Worm (Caenorhabditis elegans) whole organism, L4 larva: ENCODE data around the gene rib-2.

Source experiments
- F26F4.8 ChIP-seq: fragments of 200-800 bp; sonication (Bioruptor generic); conservative IDR thresholded peaks from 2 replicates; pipeline ENCODE4 v1.3.6; 2022; ENCODE audit warnings: missing genetic modification characterization, missing compliant biosample characterization
- T20F7.1 ChIP-seq: fragments of 200-800 bp; sonication (Bioruptor generic); optimal IDR thresholded peaks from 2 replicates; lab custom pipeline; 2018; ENCODE audit warnings: mild to moderate bottlenecking, missing genetic modification characterization, missing compliant biosample characterization
- T26A8.4 ChIP-seq: fragments of 200-800 bp; sonication (Bioruptor generic); IDR thresholded peaks from 2 replicates; pipeline ENCODE4 v1.3.6; 2022; ENCODE audit warnings: missing genetic modification characterization, missing compliant biosample characterization
- Y48G9A.11 ChIP-seq: fragments of 200-800 bp; sonication (Bioruptor generic); IDR thresholded peaks from 2 replicates; pipeline ENCODE4 v1.3.6; 2022; ENCODE audit warnings: missing genetic modification reagents, missing genetic modification characterization, missing compliant biosample characterization
- Y75B8A.6 ChIP-seq: fragments of 200-800 bp; sonication (Bioruptor generic); IDR thresholded peaks from 2 replicates; pipeline ENCODE4 v1.3.6; 2022; ENCODE audit warnings: missing genetic modification reagents, missing genetic modification characterization, missing compliant biosample characterization
- ama-1 ChIP-seq: fragments of 150-350 bp; optimal IDR thresholded peaks from 2 replicates; lab custom pipeline; 2014; ENCODE audit warnings: inconsistent platforms, mixed read lengths
- arid-1 ChIP-seq: fragments of 200-800 bp; sonication (Bioruptor generic); conservative IDR thresholded peaks from 2 replicates; pipeline ENCODE4 v1.3.6; 2022; ENCODE audit warnings: missing genetic modification reagents, missing genetic modification characterization, missing compliant biosample characterization
- ceh-20 ChIP-seq: fragments of 200-800 bp; sonication (Bioruptor generic); IDR thresholded peaks from 2 replicates; pipeline ENCODE4 v1.3.6; 2022; ENCODE audit warnings: missing genetic modification reagents, missing genetic modification characterization, missing compliant biosample characterization
- ceh-32 ChIP-seq: sonication (generic microtip); optimal IDR thresholded peaks from 2 replicates; lab custom pipeline; 2016; ENCODE audit warnings: mild to moderate bottlenecking, missing genetic modification characterization, missing compliant biosample characterization; ENCODE audit not compliant: poor library complexity
- ces-1 ChIP-seq: fragments of 150-350 bp; sonication (generic microtip); optimal IDR thresholded peaks from 4 replicates; lab custom pipeline; 2014; ENCODE audit warnings: missing biosample characterization, missing genetic modification reagents, missing genetic modification characterization
- daf-16 ChIP-seq, 3 experiments: sonication (generic microtip); optimal IDR thresholded peaks; 2 replicates each; lab custom pipeline; 2016 to 2017; ENCODE audit warnings: missing genetic modification characterization in 3 of 3, missing genetic modification reagents in 3 of 3, mild to moderate bottlenecking in 2 of 3, missing compliant biosample characterization in 2 of 3, missing biosample characterization in 1 of 3, moderate library complexity in 1 of 3
- daf-8 ChIP-seq: fragments of 200-800 bp; sonication (Bioruptor generic); IDR thresholded peaks from 2 replicates; pipeline ENCODE4 v1.3.6; 2022; ENCODE audit warnings: missing genetic modification characterization, missing compliant biosample characterization
- dmd-6 ChIP-seq: fragments of 200-800 bp; sonication (Bioruptor generic); IDR thresholded peaks from 2 replicates; pipeline ENCODE4 v1.3.6; 2022; ENCODE audit warnings: missing genetic modification reagents, missing genetic modification characterization, missing compliant biosample characterization
- dmd-9 ChIP-seq: fragments of 200-800 bp; sonication (Bioruptor generic); IDR thresholded peaks from 2 replicates; pipeline ENCODE4 v1.3.6; 2022; ENCODE audit warnings: missing genetic modification reagents, missing genetic modification characterization, missing compliant biosample characterization
- dpl-1 ChIP-seq: fragments of 150-350 bp; optimal IDR thresholded peaks from 2 replicates; lab custom pipeline; 2014; ENCODE audit warnings: missing biosample characterization, missing genetic modification reagents, missing genetic modification characterization
- duxl-1 ChIP-seq: sonication (generic microtip); optimal IDR thresholded peaks from 2 replicates; lab custom pipeline; 2016; ENCODE audit warnings: mild to moderate bottlenecking, missing genetic modification characterization, moderate library complexity, missing compliant biosample characterization; ENCODE audit not compliant: poor library complexity
- dve-1 ChIP-seq: sonication (generic microtip); optimal IDR thresholded peaks from 2 replicates; lab custom pipeline; 2017; ENCODE audit warnings: antibody characterized with exemption, mild to moderate bottlenecking, missing genetic modification characterization, missing compliant biosample characterization; ENCODE audit not compliant: insufficient read depth
- egl-43 ChIP-seq: fragments of 200-800 bp; sonication (Bioruptor generic); IDR thresholded peaks from 2 replicates; pipeline ENCODE4 v1.3.6; 2022; ENCODE audit warnings: missing genetic modification reagents, missing genetic modification characterization, missing compliant biosample characterization
- hlh-11 ChIP-seq: fragments of 200-800 bp; sonication (Bioruptor generic); optimal IDR thresholded peaks from 2 replicates; lab custom pipeline; 2018; ENCODE audit warnings: mild to moderate bottlenecking, missing genetic modification characterization, missing compliant biosample characterization
- hlh-30 ChIP-seq: sonication (generic microtip); optimal IDR thresholded peaks from 2 replicates; lab custom pipeline; 2017; ENCODE audit warnings: antibody characterized with exemption, mild to moderate bottlenecking, missing genetic modification characterization, missing compliant biosample characterization; ENCODE audit not compliant: insufficient read depth
- lin-1 ChIP-seq: fragments of 200-800 bp; sonication (Bioruptor generic); IDR thresholded peaks from 2 replicates; pipeline ENCODE4 v1.3.6; 2022; ENCODE audit warnings: missing genetic modification reagents, missing genetic modification characterization, missing compliant biosample characterization
- lin-29 ChIP-seq: fragments of 200-800 bp; sonication (Bioruptor generic); IDR thresholded peaks from 2 replicates; pipeline ENCODE4 v1.3.6; 2022; ENCODE audit warnings: missing genetic modification reagents, missing genetic modification characterization, missing compliant biosample characterization
- lsy-2 ChIP-seq, 2 experiments: fragments of 150-350 bp in 1 of 2; sonication (generic microtip) in 1 of 2; optimal IDR thresholded peaks; 2 replicates each; lab custom pipeline; 2014 to 2017; ENCODE audit warnings: missing biosample characterization in 2 of 2, missing genetic modification characterization in 2 of 2
- madf-5 ChIP-seq, 2 experiments: fragments of 200-800 bp; sonication (Bioruptor generic); IDR thresholded peaks; 2 replicates each; pipeline ENCODE4 v1.3.6; 2022; ENCODE audit warnings: missing compliant biosample characterization in 2 of 2, missing genetic modification characterization in 2 of 2
- madf-9 ChIP-seq: fragments of 200-800 bp; sonication (Bioruptor generic); conservative IDR thresholded peaks from 2 replicates; pipeline ENCODE4 v1.3.6; 2022; ENCODE audit warnings: missing genetic modification reagents, missing genetic modification characterization, missing compliant biosample characterization
- mdl-1 ChIP-seq, 2 experiments: fragments of 150-350 bp in 1 of 2; sonication (generic microtip) in 1 of 2; optimal IDR thresholded peaks; 2 replicates each; lab custom pipeline; 2014 to 2017; ENCODE audit warnings: missing biosample characterization in 2 of 2, missing genetic modification characterization in 2 of 2
- mdt-29 ChIP-seq: fragments of 200-800 bp; sonication (Bioruptor generic); IDR thresholded peaks from 2 replicates; pipeline ENCODE4 v1.3.6; 2022; ENCODE audit warnings: missing genetic modification reagents, missing genetic modification characterization, missing compliant biosample characterization
- mep-1 ChIP-seq: fragments of 150-350 bp; sonication (generic microtip); optimal IDR thresholded peaks from 3 replicates; lab custom pipeline; 2014; ENCODE audit warnings: missing biosample characterization, missing genetic modification characterization
- mxl-3 ChIP-seq: fragments of 200-800 bp; sonication (Bioruptor generic); optimal IDR thresholded peaks from 2 replicates; lab custom pipeline; 2018; ENCODE audit warnings: mild to moderate bottlenecking, missing genetic modification characterization, missing compliant biosample characterization
- nhr-10 ChIP-seq: fragments of 150-350 bp; optimal IDR thresholded peaks from 2 replicates; lab custom pipeline; 2014; ENCODE audit warnings: missing biosample characterization, missing genetic modification characterization
- nhr-11 ChIP-seq: fragments of 150-350 bp; optimal IDR thresholded peaks from 2 replicates; lab custom pipeline; 2014; ENCODE audit warnings: missing biosample characterization, missing genetic modification characterization
- nhr-28 ChIP-seq: fragments of 150-350 bp; optimal IDR thresholded peaks from 2 replicates; lab custom pipeline; 2014; ENCODE audit warnings: missing biosample characterization, missing genetic modification characterization
- nhr-42 ChIP-seq: fragments of 200-800 bp; sonication (Bioruptor generic); IDR thresholded peaks from 2 replicates; pipeline ENCODE4 v1.3.6; 2022; ENCODE audit warnings: missing genetic modification characterization, missing compliant biosample characterization
- nhr-48 ChIP-seq: sonication (generic microtip); optimal IDR thresholded peaks from 2 replicates; lab custom pipeline; 2016; ENCODE audit warnings: mild to moderate bottlenecking, missing genetic modification characterization, missing compliant biosample characterization
- nhr-77 ChIP-seq: fragments of 150-350 bp; optimal IDR thresholded peaks from 2 replicates; lab custom pipeline; 2014; ENCODE audit warnings: missing biosample characterization, missing genetic modification characterization
- php-3 ChIP-seq: fragments of 200-800 bp; sonication (Bioruptor generic); IDR thresholded peaks from 2 replicates; pipeline ENCODE4 v1.3.6; 2022; ENCODE audit warnings: missing genetic modification reagents, missing genetic modification characterization, missing compliant biosample characterization
- pqm-1 ChIP-seq: sonication (generic microtip); optimal IDR thresholded peaks from 2 replicates; lab custom pipeline; 2017; ENCODE audit warnings: missing biosample characterization, missing genetic modification characterization
- sdz-12 ChIP-seq: fragments of 200-800 bp; sonication (Bioruptor generic); optimal IDR thresholded peaks from 2 replicates; lab custom pipeline; 2018; ENCODE audit warnings: mild to moderate bottlenecking, missing genetic modification characterization, missing compliant biosample characterization
- snpc-4 ChIP-seq: fragments of 150-350 bp; optimal IDR thresholded peaks from 2 replicates; lab custom pipeline; 2014; ENCODE audit warnings: missing biosample characterization, missing genetic modification characterization
- spr-1 ChIP-seq: sonication (generic microtip); optimal IDR thresholded peaks from 2 replicates; lab custom pipeline; 2016; ENCODE audit warnings: mild to moderate bottlenecking, missing genetic modification characterization, missing compliant biosample characterization
- tag-97 ChIP-seq: fragments of 200-800 bp; sonication (Bioruptor generic); IDR thresholded peaks from 2 replicates; pipeline ENCODE4 v1.3.6; 2022; ENCODE audit warnings: missing genetic modification characterization, missing compliant biosample characterization
- tra-1 ChIP-seq: fragments of 200-800 bp; sonication (Bioruptor generic); IDR thresholded peaks from 2 replicates; pipeline ENCODE4 v1.3.6; 2022; ENCODE audit warnings: missing genetic modification reagents, missing genetic modification characterization, missing compliant biosample characterization
- unc-130 ChIP-seq: sonication (generic microtip); optimal IDR thresholded peaks from 2 replicates; lab custom pipeline; 2016; ENCODE audit warnings: missing genetic modification reagents, missing genetic modification characterization, missing compliant biosample characterization
- zip-11 ChIP-seq: fragments of 200-800 bp; sonication (Bioruptor generic); IDR thresholded peaks from 2 replicates; pipeline ENCODE4 v1.3.6; 2022; ENCODE audit warnings: missing genetic modification characterization, missing compliant biosample characterization
- zip-2 ChIP-seq: fragments of 150-350 bp; optimal IDR thresholded peaks from 2 replicates; lab custom pipeline; 2014; ENCODE audit warnings: missing biosample characterization, missing genetic modification characterization

Gene rib-2

ce11 chrIII:10717479-10717878 is 25.1 kb upstream of the rib-2 start (continued):
- no peak for TF ChIP-seq sdz-12 (GFP tag; lab: Kevin White, UChicago)
- TF ChIP-seq tra-1, result peak; percentile 64; the same call in 1 of the 2 replicates
- TF ChIP-seq ama-1 (lab: Kevin White, UChicago), result peak; percentile 72
- TF ChIP-seq tag-97 (GFP tag; lab: Robert Waterston, UW), result no peak
- TF ChIP-seq dmd-9 (GFP tag; lab: Robert Waterston, UW), result 0 out of 2 replicates have a peak, but pooled peaks have one; percentile 48
- TF ChIP-seq ces-1 (GFP tag; lab: Kevin White, UChicago), result no peak
- TF ChIP-seq hlh-11, result peak; percentile 95
- TF ChIP-seq nhr-42, result no peak
- TF ChIP-seq php-3, result peak; percentile 46
- 0 out of 2 replicates have a peak, but pooled peaks have one; percentile 17 for TF ChIP-seq mdt-29 (GFP tag; lab: Robert Waterston, UW)
- TF ChIP-seq lsy-2 (tag; optimal IDR thresholded peaks at IDR 0.05; lab: Kevin White, UChicago), result peak; percentile 42 to 67
- TF ChIP-seq lin-1, result peak; percentile 51
- TF ChIP-seq daf-8, result no peak
- no peak for TF ChIP-seq ceh-32 (tag; lab: Kevin White, UChicago)
- TF ChIP-seq dpl-1 (GFP tag; lab: Kevin White, UChicago), result peak; percentile 8
- TF ChIP-seq nhr-11, result peak; percentile 77
- TF ChIP-seq snpc-4 (tag; lab: Kevin White, UChicago), result no peak
- TF ChIP-seq mdl-1 (tag; optimal IDR thresholded peaks at IDR 0.05; lab: Kevin White, UChicago), result peak; percentile 22 to 86
- TF ChIP-seq ceh-20 (GFP tag; lab: Robert Waterston, UW), result peak; percentile 81
- peak; percentile 68 for TF ChIP-seq mep-1 (tag; lab: Kevin White, UChicago)
- TF ChIP-seq hlh-30 (tag; lab: Kevin White, UChicago), result peak; percentile 54
- TF ChIP-seq mxl-3, result peak; percentile 93
- TF ChIP-seq Y48G9A.11 (GFP tag; lab: Robert Waterston, UW), result no peak
- no peak for TF ChIP-seq zip-11
- no peak for TF ChIP-seq lin-29 (GFP tag; lab: Robert Waterston, UW)

- TF ChIP-seq lsy-2 (tag; optimal IDR thresholded peaks at IDR 0.05; lab: Kevin White, UChicago) (peak in 1 of 2 experiments; percentile 41), madf-5 (GFP tag; IDR thresholded peaks at IDR 0.05; lab: Robert Waterston, UW) (no peak), nhr-28 (tag; lab: Kevin White, UChicago) (peak; percentile 88), mdt-29 (GFP tag; lab: Robert Waterston, UW) (0 out of 2 replicates have a peak, but pooled peaks have one; percentile 23), hlh-11 (peak; percentile 27)
Observed at ce11 chrIII:10718078-10718477, 24.5 kb upstream of the rib-2 start.

- TF ChIP-seq duxl-1 (tag; lab: Kevin White, UChicago) (peak; percentile 9), nhr-48 (tag; lab: Kevin White, UChicago) (peak; percentile 12), daf-16 (GFP tag; optimal IDR thresholded peaks at IDR 0.05; lab: Kevin White, UChicago) (no peak), daf-16 (tag; optimal IDR thresholded peaks at IDR 0.05; lab: Kevin White, UChicago) (peak; percentile 22), zip-2 (tag; lab: Kevin White, UChicago) (no peak), nhr-28 (tag; lab: Kevin White, UChicago) (peak; percentile 79), unc-130 (GFP tag; lab: Kevin White, UChicago) (no peak), T26A8.4 (GFP tag; lab: Robert Waterston, UW) (peak; percentile 57), arid-1 (GFP tag; lab: Robert Waterston, UW) (0 out of 2 replicates have a peak, but pooled peaks have one; percentile 27), nhr-77 (peak; percentile 65), T20F7.1 (peak; percentile 29), dpl-1 (GFP tag; lab: Kevin White, UChicago) (no peak), mep-1 (tag; lab: Kevin White, UChicago) (peak; percentile 33), pqm-1 (tag; lab: Kevin White, UChicago) (peak; percentile 43), nhr-42 (no peak), Y75B8A.6 (0 out of 2 replicates have a peak, but pooled peaks have one; percentile 57), mdl-1 (tag; optimal IDR thresholded peaks at IDR 0.05; lab: Kevin White, UChicago) (peak in 1 of 2 experiments; percentile 69), lin-1 (0 out of 2 replicates have a peak, but pooled peaks have one; percentile 23), hlh-11 (peak; percentile 86), lsy-2 (tag; optimal IDR thresholded peaks at IDR 0.05; lab: Kevin White, UChicago) (peak in 1 of 2 experiments; percentile 21), dmd-6 (peak; percentile 62), egl-43 (GFP tag; lab: Robert Waterston, UW) (no peak), spr-1 (no peak), nhr-10 (tag; lab: Kevin White, UChicago) (peak; percentile 31), F26F4.8 (no peak), hlh-30 (tag; lab: Kevin White, UChicago) (peak; percentile 61), mxl-3 (peak; percentile 56), madf-9 (GFP tag; lab: Robert Waterston, UW) (no peak), dve-1 (peak; percentile 68), tra-1 (0 out of 2 replicates have a peak, but pooled peaks have one; percentile 33)
Observed at ce11 chrIII:10719057-10719456, 23.6 kb upstream of the rib-2 start.
